Worm (Caenorhabditis elegans): ENCODE measurements around the gene slc-17.4.

Gene slc-17.4

DNA sequence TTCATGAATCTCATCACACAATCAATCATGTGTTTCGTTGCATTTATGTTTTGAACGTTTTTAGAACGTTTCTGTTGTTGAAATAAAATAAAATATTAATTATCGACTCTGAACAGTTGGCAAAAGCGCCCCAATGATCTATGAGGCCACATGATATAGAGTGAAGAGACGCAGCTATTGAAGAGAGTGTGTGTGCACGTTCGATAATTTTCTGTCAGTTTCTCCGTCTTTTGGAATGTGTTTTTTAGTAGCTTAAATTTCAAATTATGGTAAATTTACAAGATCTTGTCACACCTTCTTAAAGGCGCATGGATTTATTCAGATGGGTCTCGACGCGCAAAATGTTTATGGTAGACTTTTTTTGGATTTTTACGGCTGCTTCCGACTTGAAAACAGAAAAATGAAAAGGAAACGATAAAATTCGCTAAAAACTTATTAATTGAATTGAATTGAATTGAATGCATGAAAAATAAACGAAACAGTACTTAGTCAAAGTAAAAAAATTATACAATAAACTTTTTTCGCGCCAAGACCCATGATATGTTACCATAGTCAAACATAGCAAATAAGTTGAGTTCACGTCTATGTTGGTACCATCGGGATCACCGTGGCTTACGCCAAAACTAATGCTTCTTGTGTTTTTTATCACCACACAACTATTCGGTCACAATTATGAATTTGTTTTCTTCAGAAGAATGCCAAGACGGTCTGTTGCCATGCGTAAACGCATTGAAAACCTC is 42.2 kb upstream of the slc-17.4 start, which contains the start of gene C49C3.15 (continued):
- TF ChIP-seq hmg-11 (tag; optimal IDR thresholded peaks at IDR 0.05): peak; percentile 45
- no peak for TF ChIP-seq ceh-9 (tag; optimal IDR thresholded peaks at IDR 0.05)
- no peak for TF ChIP-seq pqm-1 (tag; optimal IDR thresholded peaks at IDR 0.05)
- no peak for TF ChIP-seq unc-39 (tag; optimal IDR thresholded peaks at IDR 0.05)
- TF ChIP-seq mml-1 (tag; optimal IDR thresholded peaks at IDR 0.05): no peak
- TF ChIP-seq daf-12 (tag; optimal IDR thresholded peaks at IDR 0.05): no peak
- TF ChIP-seq unc-62 (GFP tag; optimal IDR thresholded peaks at IDR 0.05): no peak
- no peak for TF ChIP-seq nhr-12 (tag; optimal IDR thresholded peaks at IDR 0.05)
- no peak for TF ChIP-seq fkh-2 (tag; optimal IDR thresholded peaks at IDR 0.05)
- no peak for TF ChIP-seq nhr-43 (tag; optimal IDR thresholded peaks at IDR 0.05; ENCODE audit: poor library complexity, severe bottlenecking)
- TF ChIP-seq nhr-28 (tag; optimal IDR thresholded peaks at IDR 0.05): no peak
- no peak for TF ChIP-seq fos-1 (tag; optimal IDR thresholded peaks at IDR 0.05)
- TF ChIP-seq nfya-1 (tag; optimal IDR thresholded peaks at IDR 0.05; ENCODE audit: insufficient read depth): peak; percentile 66
- TF ChIP-seq R02D3.7 (tag; optimal IDR thresholded peaks at IDR 0.05): no peak
- no peak for TF ChIP-seq skn-1 (tag; optimal IDR thresholded peaks at IDR 0.05)
- TF ChIP-seq ztf-11 (tag; optimal IDR thresholded peaks at IDR 0.05): no peak
- no peak for TF ChIP-seq tbx-2 (tag; optimal IDR thresholded peaks at IDR 0.05)
- TF ChIP-seq elt-1 (tag; optimal IDR thresholded peaks at IDR 0.05): no peak
- no peak for TF ChIP-seq ceh-82 (tag; optimal IDR thresholded peaks at IDR 0.05)
- TF ChIP-seq aly-2 (tag; optimal IDR thresholded peaks at IDR 0.05): no peak
- peak; percentile 40 for TF ChIP-seq pha-4 (tag; optimal IDR thresholded peaks at IDR 0.05)
- TF ChIP-seq fkh-10 (GFP tag; optimal IDR thresholded peaks at IDR 0.05): no peak
- no peak for TF ChIP-seq ama-1 (optimal IDR thresholded peaks at IDR 0.05)

DNA sequence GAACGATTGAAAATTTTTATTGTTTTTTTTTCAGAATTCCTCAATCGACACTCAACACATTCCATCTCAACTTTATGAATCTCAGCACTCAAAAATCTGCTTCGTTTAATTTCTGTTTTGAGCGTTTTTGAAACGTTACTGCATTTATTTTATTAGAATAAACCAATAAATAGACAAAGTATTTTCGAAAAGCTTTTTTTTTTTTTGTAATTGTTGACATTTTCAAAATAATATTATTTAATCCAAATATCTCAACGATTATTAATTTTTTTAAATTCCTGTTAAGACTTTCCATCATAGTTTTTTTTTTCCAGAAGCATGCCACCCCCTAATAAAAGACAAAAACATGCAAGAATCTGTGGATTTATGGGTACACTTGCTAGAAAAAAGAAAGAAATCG is 40.7 kb upstream of the slc-17.4 start, which contains the start of gene C49C3.7:
TSS of gene C49C3.7 (plus strand) at position 301 of the 400 bp plus-strand sequence.
- TF ChIP-seq elt-3 (tag; optimal IDR thresholded peaks at IDR 0.05) (no peak), unc-62 (GFP tag; optimal IDR thresholded peaks at IDR 0.05) (no peak), mml-1 (tag; optimal IDR thresholded peaks at IDR 0.05) (no peak), ztf-11 (tag; optimal IDR thresholded peaks at IDR 0.05) (no peak), mdl-1 (tag; optimal IDR thresholded peaks at IDR 0.05) (no peak), jun-1 (tag; optimal IDR thresholded peaks at IDR 0.05) (no peak), skn-1 (tag; optimal IDR thresholded peaks at IDR 0.05) (no peak), nhr-237 (tag; optimal IDR thresholded peaks at IDR 0.05) (no peak), lsy-12 (tag; optimal IDR thresholded peaks at IDR 0.05) (no peak), ZK546.5 (tag; optimal IDR thresholded peaks at IDR 0.05) (no peak), ceh-9 (tag; optimal IDR thresholded peaks at IDR 0.05) (no peak), ceh-16 (tag; optimal IDR thresholded peaks at IDR 0.05) (no peak), R02D3.7 (tag; optimal IDR thresholded peaks at IDR 0.05) (no peak), aly-2 (tag; optimal IDR thresholded peaks at IDR 0.05) (no peak), elt-1 (tag; optimal IDR thresholded peaks at IDR 0.05) (no peak), lin-15B (tag; optimal IDR thresholded peaks at IDR 0.05) (no peak), nhr-23 (tag; optimal IDR thresholded peaks at IDR 0.05) (no peak), daf-12 (tag; optimal IDR thresholded peaks at IDR 0.05) (no peak), egl-5 (tag; optimal IDR thresholded peaks at IDR 0.05) (no peak), pha-4 (tag; optimal IDR thresholded peaks at IDR 0.05) (no peak)

DNA sequence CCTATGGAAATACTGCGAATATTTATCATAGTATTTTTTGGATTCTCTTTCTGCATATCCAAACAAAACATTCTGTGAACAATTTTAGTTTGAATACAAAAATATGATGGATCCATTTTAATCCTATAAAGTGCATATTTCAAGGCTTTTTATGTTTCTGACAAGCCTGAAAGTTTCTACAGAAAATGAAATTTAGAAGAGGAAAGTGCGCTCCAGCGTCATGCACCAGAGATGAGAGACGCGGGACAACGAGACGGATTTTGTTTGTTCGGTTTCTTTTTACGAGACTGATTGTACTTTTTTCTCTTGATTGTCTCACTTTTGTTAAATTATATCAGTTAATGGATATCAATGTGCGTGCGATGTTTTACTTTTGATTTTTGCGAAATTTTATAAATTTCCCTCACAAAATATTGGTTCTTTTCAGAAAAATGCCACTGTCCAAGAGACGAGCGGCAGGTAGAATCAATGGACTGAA is 39.6 kb upstream of the slc-17.4 start, which contains the start of gene C49C3.6:
TSS of gene C49C3.6 (plus strand) at position 428 of the 478 bp plus-strand sequence.
- TF ChIP-seq lin-39 (tag; optimal IDR thresholded peaks at IDR 0.05) (no peak), R02D3.7 (tag; optimal IDR thresholded peaks at IDR 0.05) (no peak), zag-1 (tag; optimal IDR thresholded peaks at IDR 0.05) (no peak), nhr-23 (tag; optimal IDR thresholded peaks at IDR 0.05) (no peak), elt-1 (tag; optimal IDR thresholded peaks at IDR 0.05) (no peak), elt-3 (tag; optimal IDR thresholded peaks at IDR 0.05) (no peak), nhr-76 (tag; optimal IDR thresholded peaks at IDR 0.05) (no peak), hmg-11 (tag; optimal IDR thresholded peaks at IDR 0.05) (peak; percentile 56), egl-5 (tag; optimal IDR thresholded peaks at IDR 0.05) (no peak), eor-1 (tag; optimal IDR thresholded peaks at IDR 0.05) (no peak), ZK546.5 (tag; optimal IDR thresholded peaks at IDR 0.05) (no peak), daf-12 (tag; optimal IDR thresholded peaks at IDR 0.05) (no peak), nhr-43 (tag; optimal IDR thresholded peaks at IDR 0.05; ENCODE audit: poor library complexity, severe bottlenecking) (no peak), skn-1 (tag; optimal IDR thresholded peaks at IDR 0.05) (no peak), ama-1 (optimal IDR thresholded peaks at IDR 0.05) (no peak), nfya-1 (tag; optimal IDR thresholded peaks at IDR 0.05; ENCODE audit: insufficient read depth) (peak; percentile 49), unc-39 (tag; optimal IDR thresholded peaks at IDR 0.05) (no peak), fkh-2 (tag; optimal IDR thresholded peaks at IDR 0.05) (no peak), nhr-25 (tag; optimal IDR thresholded peaks at IDR 0.05) (no peak), sea-2 (GFP tag; optimal IDR thresholded peaks at IDR 0.05) (no peak), nhr-77 (tag; optimal IDR thresholded peaks at IDR 0.05) (no peak), ceh-82 (tag; optimal IDR thresholded peaks at IDR 0.05) (no peak), fos-1 (tag; optimal IDR thresholded peaks at IDR 0.05) (no peak), jun-1 (tag; optimal IDR thresholded peaks at IDR 0.05) (no peak), lin-15B (tag; optimal IDR thresholded peaks at IDR 0.05) (peak; percentile 49), mdl-1 (tag; optimal IDR thresholded peaks at IDR 0.05) (no peak), pha-4 (tag; optimal IDR thresholded peaks at IDR 0.05) (peak; percentile 33), nhr-237 (tag; optimal IDR thresholded peaks at IDR 0.05) (no peak), nhr-28 (tag; optimal IDR thresholded peaks at IDR 0.05) (no peak), tbx-2 (tag; optimal IDR thresholded peaks at IDR 0.05) (no peak), lsy-12 (tag; optimal IDR thresholded peaks at IDR 0.05) (no peak), ztf-4 (tag; optimal IDR thresholded peaks at IDR 0.05) (no peak), unc-62 (GFP tag; optimal IDR thresholded peaks at IDR 0.05) (no peak)
